Fruit fly (Drosophila melanogaster): ENCODE results near the gene mtd.

Gene mtd

dm6 chr3R:5309234-5309798 lies 40.9 kb downstream of the mtd start:
- TF ChIP-seq spab (GFP tag; optimal IDR thresholded peaks at IDR 0.05) = no peak
- TF ChIP-seq CG3032 (tag; optimal IDR thresholded peaks at IDR 0.05) = no peak
- no peak for TF ChIP-seq Met (GFP tag; optimal IDR thresholded peaks at IDR 0.05)
- TF ChIP-seq Eip75B (GFP tag; optimal IDR thresholded peaks at IDR 0.05) = no peak

dm6 chr3R:5308137-5308797 lies 42.0 kb downstream of the mtd start:
- no peak for TF ChIP-seq CG11762 (GFP tag; optimal IDR thresholded peaks at IDR 0.05; ENCODE audit: insufficient read depth)
- TF ChIP-seq CG1621 (tag; optimal IDR thresholded peaks at IDR 0.05) = no peak
- TF ChIP-seq CG6854 (GFP tag; optimal IDR thresholded peaks at IDR 0.05) = no peak
- TF ChIP-seq ss (GFP tag; optimal IDR thresholded peaks at IDR 0.05) = peak; percentile 35 to 49
- peak; percentile 42 for TF ChIP-seq fkh (GFP tag; optimal IDR thresholded peaks at IDR 0.05)
- TF ChIP-seq Blimp-1 (GFP tag; optimal IDR thresholded peaks at IDR 0.05) = no peak
- TF ChIP-seq Eip78C (GFP tag) = peak; percentile 44
- TF ChIP-seq CG6808 (GFP tag; optimal IDR thresholded peaks at IDR 0.05) = peak; percentile 28
- no peak for TF ChIP-seq lz (GFP tag; optimal IDR thresholded peaks at IDR 0.05)
- no peak for TF ChIP-seq Hr39 (GFP tag; optimal IDR thresholded peaks at IDR 0.05)
- no peak for TF ChIP-seq CG6792 (GFP tag; optimal IDR thresholded peaks at IDR 0.05)
- TF ChIP-seq acj6 (GFP tag; optimal IDR thresholded peaks at IDR 0.05) = no peak
- no peak for TF ChIP-seq Sox14 (GFP tag; optimal IDR thresholded peaks at IDR 0.05)
- TF ChIP-seq svp (GFP tag) = peak; percentile 68
- no peak for TF ChIP-seq Smox (GFP tag; optimal IDR thresholded peaks at IDR 0.05)
- 0 out of 3 replicates have a peak, but pooled peaks have one; percentile 15 for TF ChIP-seq eg (GFP tag; IDR thresholded peaks at IDR 0.05)

dm6 chr3R:5305850-5306483 lies 44.3 kb downstream of the mtd start:
- TF ChIP-seq fkh (GFP tag; optimal IDR thresholded peaks at IDR 0.05) (peak; percentile 76), Eip78C (GFP tag) (no peak), vri (GFP tag; optimal IDR thresholded peaks at IDR 0.05) (peak; percentile 37), CG6276 (GFP tag; optimal IDR thresholded peaks at IDR 0.05) (no peak), Hr38 (GFP tag; optimal IDR thresholded peaks at IDR 0.05) (no peak)

DNA sequence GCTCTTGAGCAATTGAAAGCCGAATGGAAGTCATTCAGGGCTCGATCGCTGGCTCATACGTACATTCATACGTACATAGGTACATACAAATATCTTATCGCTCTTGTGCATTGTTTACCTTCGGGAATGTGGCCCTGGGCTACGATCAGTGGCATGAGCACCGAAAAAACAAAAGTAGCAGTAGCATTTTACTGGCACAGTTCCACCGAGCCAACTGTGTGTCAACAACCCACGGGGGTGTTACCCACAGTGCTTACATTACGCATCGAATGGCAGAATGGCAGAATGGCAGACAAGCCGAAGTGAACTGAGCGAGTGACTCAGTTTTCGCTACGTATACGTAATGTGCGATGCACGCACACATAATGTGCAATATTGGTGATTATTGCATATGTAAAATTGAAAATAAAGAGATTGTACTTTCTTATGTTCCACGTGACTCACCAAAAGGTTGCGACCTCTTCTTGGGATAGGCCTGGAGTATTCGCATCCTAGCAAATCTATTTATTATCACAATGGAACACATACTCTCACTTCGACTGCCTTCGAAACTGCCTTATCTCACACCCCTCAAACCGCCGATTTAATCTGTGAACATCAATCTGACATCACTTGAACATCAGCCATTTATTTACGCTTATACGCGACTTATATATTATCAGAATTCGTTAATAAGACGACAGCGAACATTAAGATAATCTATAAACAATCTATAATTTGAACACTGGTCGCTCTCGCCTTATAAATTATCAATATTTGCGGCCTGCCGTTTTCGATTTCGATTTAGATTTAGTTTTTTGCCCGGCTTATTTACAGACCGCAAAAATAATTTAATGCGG lies 47.1 kb downstream of the mtd start:
- TF ChIP-seq acj6 (GFP tag; optimal IDR thresholded peaks at IDR 0.05) (no peak), Blimp-1 (GFP tag; optimal IDR thresholded peaks at IDR 0.05) (no peak), esn (GFP tag; optimal IDR thresholded peaks at IDR 0.05) (peak; percentile 11), Hr4 (GFP tag; optimal IDR thresholded peaks at IDR 0.05) (no peak), CG8319 (GFP tag; optimal IDR thresholded peaks at IDR 0.05) (no peak), ss (GFP tag; optimal IDR thresholded peaks at IDR 0.05) (peak in 1 of 2 experiments; percentile 31), CG8119 (GFP tag; IDR thresholded peaks at IDR 0.05) (no peak), CG15336 (GFP tag; IDR thresholded peaks at IDR 0.05) (no peak), salr (GFP tag; optimal IDR thresholded peaks at IDR 0.05) (no peak), Sox14 (GFP tag; optimal IDR thresholded peaks at IDR 0.05) (peak; percentile 10), fd59A (GFP tag; optimal IDR thresholded peaks at IDR 0.05) (no peak), cyc (GFP tag; optimal IDR thresholded peaks at IDR 0.05) (no peak), pdm3 (GFP tag; optimal IDR thresholded peaks at IDR 0.05) (no peak), CG8632 (GFP tag; optimal IDR thresholded peaks at IDR 0.05) (no peak), CG6854 (GFP tag; optimal IDR thresholded peaks at IDR 0.05) (no peak), Hr39 (GFP tag; optimal IDR thresholded peaks at IDR 0.05) (no peak), svp (GFP tag) (peak; percentile 98), Eip78C (GFP tag) (peak; percentile 34), CG3919 (GFP tag; optimal IDR thresholded peaks at IDR 0.05) (peak; percentile 10), Smox (GFP tag; optimal IDR thresholded peaks at IDR 0.05) (no peak), CG6163 (GFP tag; IDR thresholded peaks at IDR 0.05) (no peak), lz (GFP tag; optimal IDR thresholded peaks at IDR 0.05) (no peak), CG7368 (GFP tag; optimal IDR thresholded peaks at IDR 0.05) (no peak), CG16779 (tag; optimal IDR thresholded peaks at IDR 0.05) (no peak), fkh (GFP tag; optimal IDR thresholded peaks at IDR 0.05) (peak; percentile 81), Sox15 (GFP tag; optimal IDR thresholded peaks at IDR 0.05) (no peak), CG6792 (GFP tag; optimal IDR thresholded peaks at IDR 0.05) (no peak), eg (GFP tag; IDR thresholded peaks at IDR 0.05) (no peak), CG32006 (GFP tag; optimal IDR thresholded peaks at IDR 0.05) (no peak), dac (GFP tag; optimal IDR thresholded peaks at IDR 0.05) (no peak), Hr38 (GFP tag; optimal IDR thresholded peaks at IDR 0.05) (no peak)
